Fruit fly (Drosophila melanogaster) whole organism, embryonic: Measurements from ENCODE around the gene CG1542.

ENCODE experiments used
- CG10209 ChIP-seq: fragments of 200-800 bp; sonication (Bioruptor generic); optimal IDR thresholded peaks from 3 replicates; lab custom pipeline; 2017; ENCODE audit warnings: missing biosample characterization, mild to moderate bottlenecking, missing genetic modification characterization, missing genetic modification reagents
- CG10366 ChIP-seq: fragments of 200-800 bp; sonication (Bioruptor generic); IDR thresholded peaks from 2 replicates; pipeline ENCODE4 v1.3.6; 2022; ENCODE audit warnings: missing biosample characterization, missing genetic modification characterization
- CG12744 ChIP-seq: fragments of 200-800 bp; sonication (Bioruptor generic); optimal IDR thresholded peaks from 2 replicates; lab custom pipeline; 2016; ENCODE audit warnings: missing biosample characterization, missing genetic modification characterization
- CG12769 ChIP-seq: fragments of 200-800 bp; sonication (Bioruptor generic); optimal IDR thresholded peaks from 2 replicates; lab custom pipeline; 2019; ENCODE audit warnings: missing biosample characterization, mild to moderate bottlenecking, missing genetic modification characterization, moderate library complexity
- CG1603 ChIP-seq: fragments of 200-800 bp; sonication (Bioruptor generic); optimal IDR thresholded peaks from 2 replicates; lab custom pipeline; 2019; ENCODE audit warnings: missing biosample characterization, mild to moderate bottlenecking, missing genetic modification characterization, moderate library complexity
- CG17359 ChIP-seq: fragments of 200-800 bp; sonication (Bioruptor generic); optimal IDR thresholded peaks from 3 replicates; lab custom pipeline; 2018; ENCODE audit warnings: missing biosample characterization, mild to moderate bottlenecking, missing genetic modification characterization, moderate library complexity
- CG17802 ChIP-seq: fragments of 200-800 bp; sonication (Bioruptor generic); optimal IDR thresholded peaks from 2 replicates; lab custom pipeline; 2018; ENCODE audit warnings: missing biosample characterization, mild to moderate bottlenecking, missing genetic modification characterization, moderate library complexity
- CG3407 ChIP-seq: fragments of 200-800 bp; sonication (Bioruptor generic); optimal IDR thresholded peaks from 2 replicates; lab custom pipeline; 2018; ENCODE audit warnings: missing biosample characterization, mild to moderate bottlenecking, missing genetic modification characterization
- CG34224 ChIP-seq: fragments of 200-800 bp; sonication (Bioruptor generic); IDR thresholded peaks from 3 replicates; pipeline ENCODE4 v1.3.6; 2022; ENCODE audit warnings: missing biosample characterization, missing genetic modification characterization; ENCODE audit not compliant: partially characterized antibody
- CG4820 ChIP-seq: fragments of 200-800 bp; sonication (Bioruptor generic); optimal IDR thresholded peaks from 3 replicates; lab custom pipeline; 2016; ENCODE audit warnings: missing biosample characterization, missing genetic modification characterization
- CG4854 ChIP-seq: fragments of 200-800 bp; sonication (Bioruptor generic); optimal IDR thresholded peaks from 2 replicates; lab custom pipeline; 2016; ENCODE audit warnings: missing biosample characterization, missing genetic modification characterization, inconsistent platforms
- CG6813 ChIP-seq: fragments of 200-800 bp; sonication (Bioruptor generic); optimal IDR thresholded peaks from 2 replicates; lab custom pipeline; 2017; ENCODE audit warnings: missing biosample characterization, missing genetic modification characterization, mild to moderate bottlenecking, moderate library complexity, missing genetic modification reagents
- CG7786 ChIP-seq: fragments of 200-800 bp; sonication (Bioruptor generic); optimal IDR thresholded peaks from 2 replicates; lab custom pipeline; 2016; ENCODE audit warnings: missing biosample characterization, missing genetic modification characterization
- CG7839 ChIP-seq: fragments of 200-800 bp; sonication (Bioruptor generic); optimal IDR thresholded peaks from 3 replicates; lab custom pipeline; 2018; ENCODE audit warnings: missing biosample characterization, mild to moderate bottlenecking, missing genetic modification characterization, moderate library complexity
- CG9215 ChIP-seq: fragments of 200-800 bp; sonication (Bioruptor generic); IDR thresholded peaks from 2 replicates; pipeline ENCODE4 v1.3.6; 2022; ENCODE audit warnings: missing biosample characterization, missing genetic modification characterization
- CG9817 ChIP-seq: fragments of 200-800 bp; sonication (Bioruptor generic); optimal IDR thresholded peaks from 2 replicates; lab custom pipeline; 2018; ENCODE audit warnings: missing biosample characterization, mild to moderate bottlenecking, missing genetic modification characterization, moderate library complexity
- CG9876 ChIP-seq: fragments of 200-800 bp; sonication (Bioruptor generic); optimal IDR thresholded peaks from 2 replicates; lab custom pipeline; 2016; ENCODE audit warnings: missing biosample characterization, missing genetic modification characterization
- Dip3 ChIP-seq: fragments of 200-800 bp; sonication (Bioruptor generic); optimal IDR thresholded peaks from 3 replicates; lab custom pipeline; 2016; ENCODE audit warnings: missing biosample characterization, missing genetic modification characterization
- E2f2 ChIP-seq: fragments of 200-800 bp; sonication (Bioruptor generic); IDR thresholded peaks from 2 replicates; pipeline ENCODE4 v1.3.6; 2022; ENCODE audit warnings: missing biosample characterization, missing genetic modification characterization
- Fer1 ChIP-seq: fragments of 200-800 bp; sonication (Bioruptor generic); optimal IDR thresholded peaks from 2 replicates; lab custom pipeline; 2017; ENCODE audit warnings: missing biosample characterization, mild to moderate bottlenecking, missing genetic modification characterization
- HHEX ChIP-seq: fragments of 200-800 bp; sonication (Bioruptor generic); optimal IDR thresholded peaks from 3 replicates; lab custom pipeline; 2017; ENCODE audit warnings: missing biosample characterization, mild to moderate bottlenecking, missing genetic modification characterization, missing genetic modification reagents
- Hey ChIP-seq: fragments of 200-800 bp; sonication (Bioruptor generic); optimal IDR thresholded peaks from 3 replicates; lab custom pipeline; 2018; ENCODE audit warnings: missing biosample characterization, mild to moderate bottlenecking, missing genetic modification characterization
- HmgD ChIP-seq: fragments of 200-800 bp; sonication (Bioruptor generic); optimal IDR thresholded peaks from 3 replicates; lab custom pipeline; 2016; ENCODE audit warnings: missing biosample characterization, missing genetic modification characterization
- MESR4 ChIP-seq: fragments of 200-800 bp; sonication (Bioruptor generic); optimal IDR thresholded peaks from 2 replicates; lab custom pipeline; 2018; ENCODE audit warnings: missing biosample characterization, mild to moderate bottlenecking, missing genetic modification characterization, moderate library complexity
- NC2β ChIP-seq: fragments of 200-800 bp; sonication (Bioruptor generic); optimal IDR thresholded peaks from 2 replicates; lab custom pipeline; 2016; ENCODE audit warnings: missing biosample characterization, missing genetic modification characterization
- Nf-YA ChIP-seq: fragments of 200-800 bp; sonication (Bioruptor generic); IDR thresholded peaks from 2 replicates; pipeline ENCODE4 v1.3.6; 2022; ENCODE audit warnings: missing biosample characterization, missing genetic modification characterization
- Opbp ChIP-seq: fragments of 200-800 bp; sonication (Bioruptor generic); IDR thresholded peaks from 3 replicates; pipeline ENCODE4 v1.3.6; 2022; ENCODE audit warnings: missing biosample characterization, missing genetic modification characterization; ENCODE audit not compliant: partially characterized antibody
- Rx ChIP-seq: fragments of 200-800 bp; sonication (Bioruptor generic); IDR thresholded peaks from 2 replicates; pipeline ENCODE4 v1.3.6; 2022; ENCODE audit warnings: missing biosample characterization, missing genetic modification characterization
- Sox100B ChIP-seq: fragments of 200-800 bp; sonication (Bioruptor generic); optimal IDR thresholded peaks from 3 replicates; lab custom pipeline; 2018; ENCODE audit warnings: missing biosample characterization, mild to moderate bottlenecking, missing genetic modification characterization
- Sox102F ChIP-seq: fragments of 200-800 bp; sonication (Bioruptor generic); optimal IDR thresholded peaks from 2 replicates; lab custom pipeline; 2018; ENCODE audit warnings: missing biosample characterization, mild to moderate bottlenecking, missing genetic modification characterization, moderate library complexity
- ara ChIP-seq: fragments of 200-800 bp; sonication (Bioruptor generic); IDR thresholded peaks from 2 replicates; pipeline ENCODE4 v1.3.6; 2022; ENCODE audit warnings: missing biosample characterization, missing genetic modification characterization
- br ChIP-seq: fragments of >200 bp; optimal IDR thresholded peaks from 2 replicates; lab custom pipeline; 2017
- btn ChIP-seq: fragments of 200-800 bp; sonication (Bioruptor generic); optimal IDR thresholded peaks from 2 replicates; lab custom pipeline; 2016; ENCODE audit warnings: missing biosample characterization, missing genetic modification characterization
- chn ChIP-seq: fragments of 200-800 bp; sonication (Bioruptor generic); optimal IDR thresholded peaks from 2 replicates; lab custom pipeline; 2016; ENCODE audit warnings: missing biosample characterization, missing genetic modification characterization
- croc ChIP-seq: fragments of 200-800 bp; sonication (Bioruptor generic); conservative IDR thresholded peaks from 3 replicates; pipeline ENCODE4 v1.3.6; 2022; ENCODE audit warnings: missing biosample characterization, missing genetic modification characterization
- dmrt99B ChIP-seq: fragments of 200-800 bp; sonication (Bioruptor generic); optimal IDR thresholded peaks from 2 replicates; lab custom pipeline; 2018; ENCODE audit warnings: missing biosample characterization, mild to moderate bottlenecking, missing genetic modification characterization, moderate library complexity
- emc ChIP-seq: fragments of 200-800 bp; sonication (Bioruptor generic); optimal IDR thresholded peaks from 2 replicates; lab custom pipeline; 2016; ENCODE audit warnings: missing biosample characterization, missing genetic modification characterization
- exex ChIP-seq: fragments of 200-800 bp; sonication (Bioruptor generic); optimal IDR thresholded peaks from 4 replicates; lab custom pipeline; 2018; ENCODE audit warnings: missing biosample characterization, mild to moderate bottlenecking, missing genetic modification characterization, moderate library complexity
- ftz-f1 ChIP-seq: fragments of 200-800 bp; sonication (Bioruptor generic); optimal IDR thresholded peaks from 2 replicates; lab custom pipeline; 2016; ENCODE audit warnings: missing biosample characterization, missing genetic modification characterization
- grn ChIP-seq: fragments of 200-800 bp; sonication (Bioruptor generic); optimal IDR thresholded peaks from 3 replicates; lab custom pipeline; 2017; ENCODE audit warnings: missing biosample characterization, missing genetic modification characterization
- kay ChIP-seq: fragments of 200-800 bp; sonication (Bioruptor generic); optimal IDR thresholded peaks from 2 replicates; lab custom pipeline; 2016; ENCODE audit warnings: missing biosample characterization, missing genetic modification characterization
- lbe ChIP-seq: fragments of 200-800 bp; sonication (Bioruptor generic); optimal IDR thresholded peaks from 2 replicates; lab custom pipeline; 2016; ENCODE audit warnings: missing biosample characterization, mild to moderate bottlenecking, missing genetic modification characterization
- mirr ChIP-seq: fragments of 200-800 bp; sonication (Bioruptor generic); optimal IDR thresholded peaks from 3 replicates; lab custom pipeline; 2018; ENCODE audit warnings: missing biosample characterization, mild to moderate bottlenecking, missing genetic modification characterization
- nerfin-2 ChIP-seq: fragments of 200-800 bp; sonication (Bioruptor generic); IDR thresholded peaks from 2 replicates; pipeline ENCODE4 v1.3.6; 2022; ENCODE audit warnings: missing biosample characterization, missing genetic modification characterization; ENCODE audit not compliant: partially characterized antibody
- rib ChIP-seq: fragments of 200-800 bp; sonication (Bioruptor generic); IDR thresholded peaks from 2 replicates; pipeline ENCODE4 v1.3.6; 2022; ENCODE audit warnings: missing biosample characterization, missing genetic modification characterization
- seq ChIP-seq: fragments of 200-800 bp; sonication (Bioruptor generic); IDR thresholded peaks from 2 replicates; pipeline ENCODE4 v1.3.6; 2022; ENCODE audit warnings: missing biosample characterization, missing genetic modification characterization
- shn ChIP-seq: fragments of 200-800 bp; sonication (Bioruptor generic); optimal IDR thresholded peaks from 3 replicates; lab custom pipeline; 2016; ENCODE audit warnings: missing biosample characterization, missing genetic modification characterization
- stwl ChIP-seq: fragments of 200-800 bp; sonication (Bioruptor generic); optimal IDR thresholded peaks from 3 replicates; lab custom pipeline; 2018; ENCODE audit warnings: missing biosample characterization, mild to moderate bottlenecking, missing genetic modification characterization, moderate library complexity
- unpg ChIP-seq: fragments of 200-800 bp; sonication (Bioruptor generic); optimal IDR thresholded peaks from 3 replicates; lab custom pipeline; 2018; ENCODE audit warnings: missing biosample characterization, mild to moderate bottlenecking, missing genetic modification characterization, moderate library complexity
- zfh1 ChIP-seq: fragments of 200-800 bp; sonication (Bioruptor generic); IDR thresholded peaks from 3 replicates; pipeline ENCODE4 v1.3.6; 2022; ENCODE audit warnings: missing biosample characterization, missing genetic modification characterization

The CG1542 gene

DNA sequence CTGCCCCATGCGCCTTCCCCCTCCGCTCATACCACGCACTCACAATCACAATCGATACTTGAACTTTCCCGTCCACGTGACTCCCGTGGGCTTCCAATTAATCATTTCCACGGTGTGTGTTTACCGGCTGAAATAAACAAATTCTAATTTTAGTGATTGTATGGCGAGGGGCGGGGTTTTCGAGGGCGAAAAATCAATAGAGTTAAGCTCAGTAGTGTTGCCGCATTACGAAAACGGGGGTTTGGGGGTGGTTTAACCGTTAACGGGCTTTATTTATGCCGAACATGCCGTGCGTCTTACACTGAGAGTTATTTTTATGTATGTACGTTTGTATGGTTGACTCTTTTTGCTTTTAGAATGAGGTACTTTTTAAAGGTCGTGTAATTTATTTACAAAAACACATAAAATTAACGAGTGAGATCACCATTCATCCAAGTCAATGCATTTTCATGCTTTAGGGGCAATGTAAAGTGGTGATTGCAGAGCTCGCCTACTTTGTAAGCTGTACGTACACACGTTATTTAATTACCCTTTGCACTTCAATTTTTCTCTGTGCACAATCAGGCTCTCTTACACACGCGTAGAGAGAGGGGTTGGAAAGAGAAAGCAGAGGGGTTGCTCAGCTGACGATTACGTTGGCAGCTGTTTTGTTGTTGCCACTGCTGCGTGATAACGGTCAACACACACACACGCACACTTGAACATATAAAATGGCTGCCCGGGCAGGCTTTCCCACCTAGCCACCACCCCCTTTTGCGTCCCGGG is 9.0 kb downstream of the CG1542 start (continued):
- TF ChIP-seq Fer1 (peak; percentile 93), HHEX (GFP tag; lab: Kevin White, UChicago) (peak; percentile 65), CG34224 (GFP tag; lab: Robert Waterston, UW) (no peak), zfh1 (GFP tag; lab: Robert Waterston, UW) (no peak), chn (peak; percentile 78), E2f2 (GFP tag; lab: Robert Waterston, UW) (no peak), kay (GFP tag; lab: Kevin White, UChicago) (peak; percentile 64), HmgD (GFP tag; lab: Kevin White, UChicago) (peak; percentile 79), CG10366 (GFP tag; lab: Robert Waterston, UW) (no peak), unpg (GFP tag; lab: Kevin White, UChicago) (peak; percentile 85), stwl (tag; lab: Kevin White, UChicago) (no peak), ftz-f1 (GFP tag; lab: Kevin White, UChicago) (no peak), lbe (GFP tag; lab: Kevin White, UChicago) (no peak), Dip3 (GFP tag; lab: Kevin White, UChicago) (peak; percentile 74), Hey (tag; lab: Kevin White, UChicago) (no peak), CG3407 (GFP tag; lab: Kevin White, UChicago) (peak; percentile 73), mirr (peak; percentile 14), shn (peak; percentile 85), CG9817 (tag; lab: Kevin White, UChicago) (peak; percentile 85), CG17359 (tag; lab: Kevin White, UChicago) (peak; percentile 81), btn (peak; percentile 35), Rx (GFP tag; lab: Robert Waterston, UW) (no peak), CG9876 (GFP tag; lab: Kevin White, UChicago) (peak; percentile 63), NC2β (GFP tag; lab: Kevin White, UChicago) (peak; percentile 79), CG7839 (peak; percentile 92), dmrt99B (tag; lab: Kevin White, UChicago) (peak; percentile 89), croc (GFP tag; lab: Robert Waterston, UW) (peak; percentile 56; the same call in 2 of the 3 replicates), br (no peak), CG7786 (GFP tag; lab: Kevin White, UChicago) (peak; percentile 89), CG17802 (tag; lab: Kevin White, UChicago) (no peak), Opbp (no peak), CG10209 (peak; percentile 89), ara (no peak), seq (GFP tag; lab: Robert Waterston, UW) (no peak), MESR4 (GFP tag; lab: Kevin White, UChicago) (no peak), Sox100B (GFP tag; lab: Kevin White, UChicago) (peak; percentile 81), grn (GFP tag; lab: Kevin White, UChicago) (no peak), emc (GFP tag; lab: Kevin White, UChicago) (peak; percentile 77), Nf-YA (no peak), CG4820 (GFP tag; lab: Kevin White, UChicago) (peak; percentile 75), CG9215 (no peak), CG1603 (peak; percentile 84), Sox102F (GFP tag; lab: Kevin White, UChicago) (peak; percentile 81), CG6813 (peak; percentile 82), rib (GFP tag; lab: Robert Waterston, UW) (no peak), CG12744 (GFP tag; lab: Kevin White, UChicago) (peak; percentile 77), CG4854 (GFP tag; lab: Kevin White, UChicago) (peak; percentile 50), exex (tag; lab: Kevin White, UChicago) (peak; percentile 67), CG12769 (peak; percentile 90), nerfin-2 (GFP tag; lab: Robert Waterston, UW) (no peak)
